Fruit fly (Drosophila melanogaster) whole organism, embryonic: ENCODE results near the gene Leash.

Experiments used
- Bgb ChIP-seq: fragments of 200-800 bp; sonication (Bioruptor generic); IDR thresholded peaks from 2 replicates; pipeline ENCODE4 v1.3.6; 2022; ENCODE audit warnings: missing biosample characterization, missing genetic modification characterization; ENCODE audit not compliant: partially characterized antibody
- CG10321 ChIP-seq: fragments of 200-800 bp; sonication (Bioruptor generic); IDR thresholded peaks from 2 replicates; pipeline ENCODE4 v1.3.6; 2022; ENCODE audit warnings: missing biosample characterization, missing genetic modification characterization
- CG10565 ChIP-seq: fragments of 200-800 bp; sonication (Bioruptor generic); optimal IDR thresholded peaks from 3 replicates; lab custom pipeline; 2016; ENCODE audit warnings: missing biosample characterization, mild to moderate bottlenecking, missing genetic modification characterization
- CG12104 ChIP-seq: fragments of 200-800 bp; sonication (Bioruptor generic); optimal IDR thresholded peaks from 3 replicates; lab custom pipeline; 2016; ENCODE audit warnings: missing biosample characterization, missing genetic modification characterization
- CG12236 ChIP-seq: fragments of 200-800 bp; sonication (Bioruptor generic); optimal IDR thresholded peaks from 2 replicates; lab custom pipeline; 2016; ENCODE audit warnings: missing biosample characterization, missing genetic modification characterization
- CG13123 ChIP-seq: fragments of 200-800 bp; sonication (Bioruptor generic); optimal IDR thresholded peaks from 2 replicates; lab custom pipeline; 2016; ENCODE audit warnings: missing biosample characterization, missing genetic modification characterization
- CG13287 ChIP-seq: fragments of 200-800 bp; sonication (Bioruptor generic); IDR thresholded peaks from 2 replicates; pipeline ENCODE4 v1.3.6; 2022; ENCODE audit warnings: missing biosample characterization, missing genetic modification characterization; ENCODE audit not compliant: partially characterized antibody
- CG14014 ChIP-seq: fragments of 200-800 bp; sonication (Bioruptor generic); IDR thresholded peaks from 2 replicates; pipeline ENCODE4 v1.3.6; 2022; ENCODE audit warnings: missing biosample characterization, missing genetic modification characterization
- CG15514 ChIP-seq: fragments of 200-800 bp; sonication (Bioruptor generic); optimal IDR thresholded peaks from 3 replicates; lab custom pipeline; 2017; ENCODE audit warnings: missing biosample characterization, missing genetic modification characterization, mild to moderate bottlenecking, moderate library complexity, missing genetic modification reagents
- CG2678 ChIP-seq: fragments of 200-800 bp; sonication (Bioruptor generic); optimal IDR thresholded peaks from 3 replicates; lab custom pipeline; 2019; ENCODE audit warnings: missing biosample characterization, mild to moderate bottlenecking, missing genetic modification characterization, moderate library complexity
- CG32767 ChIP-seq: fragments of 200-800 bp; sonication (Bioruptor generic); IDR thresholded peaks from 2 replicates; pipeline ENCODE4 v1.3.6; 2022; ENCODE audit warnings: missing biosample characterization, missing genetic modification characterization
- CG33213 ChIP-seq: fragments of 200-800 bp; sonication (Bioruptor generic); optimal IDR thresholded peaks from 3 replicates; lab custom pipeline; 2016; ENCODE audit warnings: missing biosample characterization, missing genetic modification characterization
- CG34224 ChIP-seq: fragments of 200-800 bp; sonication (Bioruptor generic); IDR thresholded peaks from 3 replicates; pipeline ENCODE4 v1.3.6; 2022; ENCODE audit warnings: missing biosample characterization, missing genetic modification characterization; ENCODE audit not compliant: partially characterized antibody
- CG6175 ChIP-seq: fragments of 200-800 bp; sonication (Bioruptor generic); IDR thresholded peaks from 3 replicates; pipeline ENCODE4 v1.3.6; 2022; ENCODE audit warnings: missing biosample characterization, missing genetic modification characterization
- CTCF ChIP-seq: fragments of 200-800 bp; sonication (Bioruptor generic); optimal IDR thresholded peaks from 2 replicates; lab custom pipeline; 2017; ENCODE audit warnings: missing biosample characterization, mild to moderate bottlenecking, missing genetic modification characterization, moderate library complexity
- Dref ChIP-seq: fragments of 200-800 bp; sonication (Bioruptor generic); IDR thresholded peaks from 2 replicates; pipeline ENCODE4 v1.3.6; 2022; ENCODE audit warnings: missing biosample characterization, missing genetic modification characterization
- E2f2 ChIP-seq: fragments of 200-800 bp; sonication (Bioruptor generic); IDR thresholded peaks from 2 replicates; pipeline ENCODE4 v1.3.6; 2022; ENCODE audit warnings: missing biosample characterization, missing genetic modification characterization
- Fer1 ChIP-seq: fragments of 200-800 bp; sonication (Bioruptor generic); optimal IDR thresholded peaks from 2 replicates; lab custom pipeline; 2017; ENCODE audit warnings: missing biosample characterization, mild to moderate bottlenecking, missing genetic modification characterization
- HLH4C ChIP-seq: fragments of 200-800 bp; sonication (Bioruptor generic); IDR thresholded peaks from 3 replicates; pipeline ENCODE4 v1.3.6; 2022; ENCODE audit warnings: missing biosample characterization, missing genetic modification characterization; ENCODE audit not compliant: partially characterized antibody
- HLHmδ ChIP-seq: fragments of 200-800 bp; sonication (Bioruptor generic); optimal IDR thresholded peaks from 2 replicates; lab custom pipeline; 2018; ENCODE audit warnings: missing biosample characterization, mild to moderate bottlenecking, missing genetic modification characterization, moderate library complexity
- Hsf ChIP-seq: fragments of 200-800 bp; sonication (Bioruptor generic); optimal IDR thresholded peaks from 3 replicates; lab custom pipeline; 2016; ENCODE audit warnings: missing biosample characterization, missing genetic modification characterization
- MESR4 ChIP-seq: fragments of 200-800 bp; sonication (Bioruptor generic); optimal IDR thresholded peaks from 2 replicates; lab custom pipeline; 2018; ENCODE audit warnings: missing biosample characterization, mild to moderate bottlenecking, missing genetic modification characterization, moderate library complexity
- Med ChIP-seq: fragments of 200-800 bp; sonication (Bioruptor generic); peaks from one replicate; lab custom pipeline; 2016; ENCODE audit warnings: missing biosample characterization, missing genetic modification characterization, mild to moderate bottlenecking, inconsistent platforms, moderate library complexity
- Meics ChIP-seq: fragments of 200-800 bp; sonication (Bioruptor generic); optimal IDR thresholded peaks from 2 replicates; lab custom pipeline; 2017; ENCODE audit warnings: missing biosample characterization, mild to moderate bottlenecking, missing genetic modification characterization
- Nf-YB ChIP-seq: fragments of 200-800 bp; sonication (Bioruptor generic); optimal IDR thresholded peaks from 3 replicates; lab custom pipeline; 2019; ENCODE audit warnings: missing biosample characterization, mild to moderate bottlenecking, missing genetic modification characterization, moderate library complexity
- Opbp ChIP-seq: fragments of 200-800 bp; sonication (Bioruptor generic); IDR thresholded peaks from 3 replicates; pipeline ENCODE4 v1.3.6; 2022; ENCODE audit warnings: missing biosample characterization, missing genetic modification characterization; ENCODE audit not compliant: partially characterized antibody
- Pdp1 ChIP-seq, 2 experiments: fragments of 200-800 bp; sonication (Bioruptor generic); optimal IDR thresholded peaks; 3 replicates each; lab custom pipeline; 2016; ENCODE audit warnings: missing biosample characterization in 2 of 2, missing genetic modification characterization in 2 of 2, mild to moderate bottlenecking in 1 of 2, moderate library complexity in 1 of 2
- Sox102F ChIP-seq: fragments of 200-800 bp; sonication (Bioruptor generic); optimal IDR thresholded peaks from 2 replicates; lab custom pipeline; 2018; ENCODE audit warnings: missing biosample characterization, mild to moderate bottlenecking, missing genetic modification characterization, moderate library complexity
- al ChIP-seq: fragments of 200-800 bp; sonication (Bioruptor generic); IDR thresholded peaks from 2 replicates; pipeline ENCODE4 v1.3.6; 2022; ENCODE audit warnings: missing biosample characterization, missing genetic modification characterization
- aop ChIP-seq: fragments of 200-800 bp; sonication (Bioruptor generic); IDR thresholded peaks from 2 replicates; pipeline ENCODE4 v1.3.6; 2022; ENCODE audit warnings: missing biosample characterization, missing genetic modification characterization
- ato ChIP-seq: fragments of 200-800 bp; sonication (Bioruptor generic); IDR thresholded peaks from 2 replicates; pipeline ENCODE4 v1.3.6; 2022; ENCODE audit warnings: missing biosample characterization, missing genetic modification characterization; ENCODE audit not compliant: partially characterized antibody
- bowl ChIP-seq: fragments of 200-800 bp; sonication (Bioruptor generic); IDR thresholded peaks from 2 replicates; pipeline ENCODE4 v1.3.6; 2022; ENCODE audit warnings: missing biosample characterization, missing genetic modification characterization
- cg ChIP-seq: fragments of 200-800 bp; sonication (Bioruptor generic); optimal IDR thresholded peaks from 3 replicates; lab custom pipeline; 2019; ENCODE audit warnings: missing biosample characterization, mild to moderate bottlenecking, missing genetic modification characterization, moderate library complexity
- chinmo ChIP-seq: fragments of 200-800 bp; sonication (Bioruptor generic); IDR thresholded peaks from 4 replicates; pipeline ENCODE4 v1.3.6; 2022; ENCODE audit warnings: missing biosample characterization, missing genetic modification characterization; ENCODE audit not compliant: partially characterized antibody
- crp ChIP-seq, 2 experiments: fragments of 200-800 bp; sonication (Bioruptor generic); optimal IDR thresholded peaks; 2 replicates in 1 of 2; 3 replicates in 1 of 2; lab custom pipeline; 2017; ENCODE audit warnings: missing biosample characterization in 2 of 2, missing genetic modification characterization in 2 of 2, mild to moderate bottlenecking in 1 of 2, moderate library complexity in 1 of 2
- dmrt11E ChIP-seq: fragments of 200-800 bp; sonication (Bioruptor generic); optimal IDR thresholded peaks from 3 replicates; lab custom pipeline; 2018; ENCODE audit warnings: missing biosample characterization, mild to moderate bottlenecking, missing genetic modification characterization, moderate library complexity
- esg ChIP-seq: fragments of 200-800 bp; sonication (Bioruptor generic); conservative IDR thresholded peaks from 2 replicates; pipeline ENCODE4 v1.3.6; 2022; ENCODE audit warnings: missing biosample characterization, missing genetic modification characterization
- gem ChIP-seq: fragments of 200-800 bp; sonication (Bioruptor generic); optimal IDR thresholded peaks from 2 replicates; lab custom pipeline; 2019; ENCODE audit warnings: missing biosample characterization, mild to moderate bottlenecking, missing genetic modification characterization, moderate library complexity
- kay ChIP-seq: fragments of 200-800 bp; sonication (Bioruptor generic); optimal IDR thresholded peaks from 2 replicates; lab custom pipeline; 2016; ENCODE audit warnings: missing biosample characterization, missing genetic modification characterization
- klu ChIP-seq: fragments of 200-800 bp; sonication (Bioruptor generic); IDR thresholded peaks from 2 replicates; pipeline ENCODE4 v1.3.6; 2022; ENCODE audit warnings: missing biosample characterization, missing genetic modification characterization
- mirr ChIP-seq: fragments of 200-800 bp; sonication (Bioruptor generic); optimal IDR thresholded peaks from 3 replicates; lab custom pipeline; 2018; ENCODE audit warnings: missing biosample characterization, mild to moderate bottlenecking, missing genetic modification characterization
- pzg ChIP-seq: fragments of 200-800 bp; sonication (Bioruptor generic); optimal IDR thresholded peaks from 3 replicates; lab custom pipeline; 2018; ENCODE audit warnings: missing biosample characterization, mild to moderate bottlenecking, missing genetic modification characterization, moderate library complexity
- row ChIP-seq: fragments of 200-800 bp; sonication (Bioruptor generic); IDR thresholded peaks from 3 replicates; pipeline ENCODE4 v1.3.6; 2022; ENCODE audit warnings: missing biosample characterization, missing genetic modification characterization
- sc ChIP-seq, 3 experiments: fragments of >200 bp in 2 of 3; fragments of 200-800 bp in 1 of 3; sonication (Bioruptor generic) in 1 of 3; optimal IDR thresholded peaks; 2 replicates in 2 of 3; 3 replicates in 1 of 3; lab custom pipeline; 2017; ENCODE audit warnings: mild to moderate bottlenecking in 1 of 3, missing biosample characterization in 1 of 3, missing genetic modification characterization in 1 of 3, missing genetic modification reagents in 1 of 3
- ssp ChIP-seq: fragments of 200-800 bp; sonication (Bioruptor generic); IDR thresholded peaks from 2 replicates; pipeline ENCODE4 v1.3.6; 2022; ENCODE audit warnings: missing biosample characterization, missing genetic modification characterization
- unc-4 ChIP-seq: fragments of 200-800 bp; sonication (Bioruptor generic); IDR thresholded peaks from 2 replicates; pipeline ENCODE4 v1.3.6; 2022; ENCODE audit warnings: missing biosample characterization, missing genetic modification characterization; ENCODE audit not compliant: partially characterized antibody
- vnd ChIP-seq: fragments of 200-800 bp; sonication (Bioruptor generic); IDR thresholded peaks from 3 replicates; pipeline ENCODE4 v1.3.6; 2022; ENCODE audit warnings: missing biosample characterization, missing genetic modification characterization; ENCODE audit not compliant: partially characterized antibody

Gene Leash

dm6 chr3R:10885422-10886081, at the start of gene Leash (continued):
- TF ChIP-seq CG10565 (GFP tag; lab: Kevin White, UChicago): no peak
- no peak for TF ChIP-seq Sox102F (GFP tag; lab: Kevin White, UChicago)
- TF ChIP-seq vnd (GFP tag; lab: Robert Waterston, UW): no peak
- TF ChIP-seq CG13287: peak; percentile 56
- no peak for TF ChIP-seq esg (GFP tag; lab: Robert Waterston, UW)
- TF ChIP-seq kay (GFP tag; lab: Kevin White, UChicago): no peak
- peak; percentile 62; the same call in 1 of the 3 replicates for TF ChIP-seq CG34224
- no peak for TF ChIP-seq HLHmδ (GFP tag; lab: Kevin White, UChicago)
- TF ChIP-seq HLH4C (GFP tag; lab: Robert Waterston, UW): peak; percentile 48; the same call in 1 of the 3 replicates
- TF ChIP-seq ato: peak; percentile 31; the same call in 1 of the 2 replicates
- TF ChIP-seq CG2678 (tag; lab: Kevin White, UChicago): no peak
- peak; percentile 10 for TF ChIP-seq Fer1 (GFP tag; lab: Kevin White, UChicago)
- peak; percentile 60; the same call in 1 of the 2 replicates for TF ChIP-seq unc-4 (GFP tag; lab: Robert Waterston, UW)
- peak; percentile 67 for TF ChIP-seq Dref (GFP tag; lab: Robert Waterston, UW)
- no peak for TF ChIP-seq ssp
- peak; percentile 46 for TF ChIP-seq pzg
- peak in 1 of 2 experiments; percentile 63 for TF ChIP-seq Pdp1 (GFP tag; optimal IDR thresholded peaks at IDR 0.05; lab: Kevin White, UChicago)
- TF ChIP-seq CG12104: no peak
- no peak for TF ChIP-seq CG14014 (GFP tag; lab: Robert Waterston, UW)
- TF ChIP-seq Med (GFP tag; lab: Kevin White, UChicago): peak; percentile 36
- no peak for TF ChIP-seq CG32767 (GFP tag; lab: Robert Waterston, UW)
- peak; percentile 10; the same call in 1 of the 3 replicates for TF ChIP-seq row (GFP tag; lab: Robert Waterston, UW)
- no peak for TF ChIP-seq CG10321
- peak; percentile 9 for TF ChIP-seq CTCF (GFP tag; lab: Kevin White, UChicago)
- peak; percentile 23 for TF ChIP-seq cg
- 0 out of 3 replicates have a peak, but pooled peaks have one; percentile 41 for TF ChIP-seq CG6175 (GFP tag; lab: Robert Waterston, UW)
- no peak for TF ChIP-seq dmrt11E (tag; lab: Kevin White, UChicago)
- TF ChIP-seq Opbp (GFP tag; lab: Robert Waterston, UW): no peak; the same call in 2 of the 3 replicates
- TF ChIP-seq Nf-YB (GFP tag; lab: Kevin White, UChicago): no peak
- TF ChIP-seq CG15514: peak; percentile 44
- TF ChIP-seq CG33213: no peak
- TF ChIP-seq crp (GFP tag; optimal IDR thresholded peaks at IDR 0.05; lab: Kevin White, UChicago): peak; percentile 63 to 95
- no peak for TF ChIP-seq aop (GFP tag; lab: Robert Waterston, UW)
- TF ChIP-seq mirr: no peak
- TF ChIP-seq chinmo: peak; percentile 69; the same call in 2 of the 4 replicates
- no peak for TF ChIP-seq Meics (GFP tag; lab: Kevin White, UChicago)
- TF ChIP-seq bowl (GFP tag; lab: Robert Waterston, UW): no peak
- TF ChIP-seq klu (GFP tag; lab: Robert Waterston, UW): no peak
- TF ChIP-seq CG13123: no peak
- TF ChIP-seq sc (optimal IDR thresholded peaks at IDR 0.05; lab: Kevin White, UChicago): no peak
- no peak for TF ChIP-seq sc (GFP tag; optimal IDR thresholded peaks at IDR 0.05; lab: Kevin White, UChicago)
- TF ChIP-seq CG12236 (GFP tag; lab: Kevin White, UChicago): no peak
- peak; percentile 81 for TF ChIP-seq E2f2 (GFP tag; lab: Robert Waterston, UW)
- TF ChIP-seq MESR4 (GFP tag; lab: Kevin White, UChicago): peak; percentile 28
- TF ChIP-seq Bgb (GFP tag; lab: Robert Waterston, UW): peak; percentile 30; the same call in 1 of the 2 replicates
- TF ChIP-seq gem (tag; lab: Kevin White, UChicago): no peak
- no peak for TF ChIP-seq Hsf
- no peak for TF ChIP-seq al (GFP tag; lab: Robert Waterston, UW)
